Worm (Caenorhabditis elegans): ENCODE results near the gene str-28.

ce11 chrV:7480949-7481348 is 8.2 kb upstream of the str-28 start, which contains the start of gene C18B10.6:
- TF ChIP-seq hmbx-1 (tag; optimal IDR thresholded peaks at IDR 0.05): no peak
- no peak for TF ChIP-seq tra-4 (tag; optimal IDR thresholded peaks at IDR 0.05)
- TF ChIP-seq F13C5.2 (tag; optimal IDR thresholded peaks at IDR 0.05): no peak
- no peak for TF ChIP-seq ama-1 (optimal IDR thresholded peaks at IDR 0.05)
- TF ChIP-seq hnd-1 (tag; optimal IDR thresholded peaks at IDR 0.05): no peak
- TF ChIP-seq tbx-37 (GFP tag; conservative IDR thresholded peaks at IDR 0.05): no peak
- TF ChIP-seq scrt-1 (GFP tag; IDR thresholded peaks at IDR 0.05): no peak
- TF ChIP-seq sea-1 (GFP tag; conservative IDR thresholded peaks at IDR 0.05): no peak
- TF ChIP-seq tbx-11 (GFP tag; IDR thresholded peaks at IDR 0.05): no peak
- TF ChIP-seq pes-1 (GFP tag; IDR thresholded peaks at IDR 0.05): no peak
- TF ChIP-seq ceh-13 (GFP tag; optimal IDR thresholded peaks at IDR 0.05): no peak
- TF ChIP-seq flt-1 (GFP tag; IDR thresholded peaks at IDR 0.05): no peak
- TF ChIP-seq hmg-4 (GFP tag; optimal IDR thresholded peaks at IDR 0.05): no peak
- no peak for TF ChIP-seq ets-7 (tag; optimal IDR thresholded peaks at IDR 0.05)

All from whole organism, early embryonic.